Worm (Caenorhabditis elegans) whole organism, mixed stage, embryonic: Measurements from ENCODE around the gene R12B2.13.

Source experiments
- bed-3 ChIP-seq: fragments of 200-800 bp; sonication (Bioruptor generic); optimal IDR thresholded peaks from 3 replicates; lab custom pipeline; 2018; ENCODE audit warnings: mild to moderate bottlenecking, missing genetic modification characterization, moderate library complexity, missing compliant biosample characterization
- blmp-1 ChIP-seq: fragments of 150-350 bp; optimal IDR thresholded peaks from 2 replicates; lab custom pipeline; 2014; ENCODE audit warnings: missing biosample characterization, missing genetic modification characterization
- ceh-39 ChIP-seq: fragments of 150-350 bp; optimal IDR thresholded peaks from 2 replicates; lab custom pipeline; 2014; ENCODE audit warnings: missing biosample characterization, missing genetic modification characterization
- ceh-83 ChIP-seq: fragments of 200-800 bp; sonication (Bioruptor generic); optimal IDR thresholded peaks from 2 replicates; lab custom pipeline; 2018; ENCODE audit warnings: mild to moderate bottlenecking, missing genetic modification characterization, missing compliant biosample characterization
- ces-1 ChIP-seq: fragments of 150-350 bp; optimal IDR thresholded peaks from 2 replicates; lab custom pipeline; 2014; ENCODE audit warnings: missing biosample characterization, missing genetic modification reagents, missing genetic modification characterization
- cnd-1 ChIP-seq: fragments of 200-800 bp; sonication (Bioruptor generic); optimal IDR thresholded peaks from 2 replicates; lab custom pipeline; 2018; ENCODE audit warnings: mild to moderate bottlenecking, missing genetic modification characterization, missing compliant biosample characterization
- elt-1 ChIP-seq: sonication (generic microtip); optimal IDR thresholded peaks from 2 replicates; lab custom pipeline; 2017; ENCODE audit warnings: missing genetic modification characterization, mild to moderate bottlenecking, missing compliant biosample characterization, antibody characterized with exemption, moderate library complexity, borderline replicate concordance; ENCODE audit not compliant: insufficient read depth
- elt-3 ChIP-seq: fragments of 150-350 bp; optimal IDR thresholded peaks from 2 replicates; lab custom pipeline; 2014; ENCODE audit warnings: missing biosample characterization, missing genetic modification characterization
- flh-1 ChIP-seq: fragments of 200-800 bp; sonication (Bioruptor generic); optimal IDR thresholded peaks from 2 replicates; lab custom pipeline; 2018; ENCODE audit warnings: mild to moderate bottlenecking, missing genetic modification characterization, moderate library complexity, missing compliant biosample characterization
- ham-2 ChIP-seq: fragments of 200-800 bp; sonication (Bioruptor generic); optimal IDR thresholded peaks from 2 replicates; lab custom pipeline; 2018; ENCODE audit warnings: mild to moderate bottlenecking, missing genetic modification characterization, missing compliant biosample characterization
- hlh-1 ChIP-seq: fragments of 150-350 bp; optimal IDR thresholded peaks from 2 replicates; lab custom pipeline; 2014; ENCODE audit warnings: missing biosample characterization, missing genetic modification reagents, missing genetic modification characterization
- lin-13 ChIP-seq: fragments of 150-350 bp; optimal IDR thresholded peaks from 2 replicates; lab custom pipeline; 2014; ENCODE audit warnings: missing biosample characterization, missing genetic modification characterization
- lin-32 ChIP-seq: fragments of 200-800 bp; sonication (Bioruptor generic); optimal IDR thresholded peaks from 2 replicates; lab custom pipeline; 2018; ENCODE audit warnings: mild to moderate bottlenecking, missing genetic modification characterization, missing compliant biosample characterization
- lsy-2 ChIP-seq: fragments of 150-350 bp; optimal IDR thresholded peaks from 2 replicates; lab custom pipeline; 2014; ENCODE audit warnings: missing biosample characterization, missing genetic modification characterization
- mab-5 ChIP-seq: fragments of 150-350 bp; optimal IDR thresholded peaks from 2 replicates; lab custom pipeline; 2014; ENCODE audit warnings: missing biosample characterization, missing genetic modification characterization
- mep-1 ChIP-seq: fragments of 150-350 bp; optimal IDR thresholded peaks from 2 replicates; lab custom pipeline; 2017; ENCODE audit warnings: missing biosample characterization, missing genetic modification reagents, missing genetic modification characterization, inconsistent platforms
- mls-2 ChIP-seq: sonication (generic microtip); optimal IDR thresholded peaks from 2 replicates; lab custom pipeline; 2016; ENCODE audit warnings: mild to moderate bottlenecking, missing genetic modification characterization, moderate library complexity, missing compliant biosample characterization
- nhr-2 ChIP-seq: fragments of 150-350 bp; optimal IDR thresholded peaks from 2 replicates; lab custom pipeline; 2014; ENCODE audit warnings: missing biosample characterization, missing genetic modification characterization
- nhr-28 ChIP-seq: fragments of 150-350 bp; optimal IDR thresholded peaks from 2 replicates; lab custom pipeline; 2014; ENCODE audit warnings: missing biosample characterization, missing genetic modification characterization
- nhr-76 ChIP-seq: sonication (generic microtip); optimal IDR thresholded peaks from 2 replicates; lab custom pipeline; 2017; ENCODE audit warnings: missing biosample characterization, missing genetic modification characterization
- pha-4 ChIP-seq: fragments of 150-350 bp; optimal IDR thresholded peaks from 2 replicates; lab custom pipeline; 2018; ENCODE audit warnings: missing biosample characterization, missing genetic modification reagents, missing genetic modification characterization
- sem-2 ChIP-seq: fragments of 200-800 bp; sonication (Bioruptor generic); optimal IDR thresholded peaks from 2 replicates; lab custom pipeline; 2018; ENCODE audit warnings: mild to moderate bottlenecking, missing genetic modification characterization, missing compliant biosample characterization
- snpc-4 ChIP-seq: fragments of 150-350 bp; optimal IDR thresholded peaks from 2 replicates; lab custom pipeline; 2014; ENCODE audit warnings: missing biosample characterization, missing genetic modification characterization
- sptf-1 ChIP-seq: sonication (generic microtip); optimal IDR thresholded peaks from 2 replicates; lab custom pipeline; 2017; ENCODE audit warnings: mild to moderate bottlenecking, missing genetic modification characterization, moderate library complexity, missing compliant biosample characterization
- tbx-8 ChIP-seq: fragments of 200-800 bp; sonication (Bioruptor generic); optimal IDR thresholded peaks from 2 replicates; lab custom pipeline; 2018; ENCODE audit warnings: mild to moderate bottlenecking, missing genetic modification characterization, moderate library complexity, missing compliant biosample characterization
- unc-39 ChIP-seq: fragments of 150-350 bp; optimal IDR thresholded peaks from 2 replicates; lab custom pipeline; 2014; ENCODE audit warnings: missing biosample characterization, missing genetic modification characterization
- unc-62 ChIP-seq: fragments of 150-350 bp; optimal IDR thresholded peaks from 2 replicates; lab custom pipeline; 2014; ENCODE audit warnings: missing biosample characterization, missing genetic modification reagents, missing genetic modification characterization
- zip-8 ChIP-seq: fragments of 150-350 bp; optimal IDR thresholded peaks from 2 replicates; lab custom pipeline; 2014; ENCODE audit warnings: missing biosample characterization, missing genetic modification characterization
- ztf-11 ChIP-seq: fragments of 150-350 bp; optimal IDR thresholded peaks from 2 replicates; lab custom pipeline; 2014; ENCODE audit warnings: missing biosample characterization, missing genetic modification characterization

R12B2.13 gene

ce11 chrIII:5853240-5853639, 20.0 kb upstream of the R12B2.13 start, which contains the start of gene ddx-23:
Gene ddx-23 (minus strand): TSS chrIII:5853269.
- TF ChIP-seq ces-1 (GFP tag; lab: Kevin White, UChicago) (peak; percentile 57), elt-3 (tag; lab: Kevin White, UChicago) (no peak)

- TF ChIP-seq ham-2, result no peak
- peak; percentile 39 for TF ChIP-seq ces-1 (GFP tag; lab: Kevin White, UChicago)
Measured at ce11 chrIII:5846412-5846811, 13.1 kb upstream of the R12B2.13 start.

DNA sequence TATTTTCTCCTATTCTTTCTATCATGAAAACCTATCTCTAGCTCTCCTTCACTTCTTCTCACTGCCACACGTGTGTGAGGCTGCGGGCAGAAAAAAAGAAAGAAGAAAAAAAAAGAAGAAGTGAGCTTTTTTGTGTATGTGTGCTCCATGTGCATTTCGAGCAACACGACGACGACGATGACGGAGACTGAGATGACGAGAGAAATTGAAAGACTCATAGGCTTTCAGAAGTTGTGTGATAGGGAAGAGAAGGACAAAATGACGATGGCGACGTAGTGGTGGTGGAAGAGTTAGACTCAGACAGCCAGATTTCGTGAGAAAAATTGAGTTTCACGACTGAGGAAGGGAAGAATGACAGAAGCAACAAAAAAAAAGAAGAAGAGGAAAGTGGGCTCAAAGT, 12.2 kb upstream of the R12B2.13 start:
- TF ChIP-seq bed-3 (GFP tag; lab: Kevin White, UChicago) (no peak), ces-1 (GFP tag; lab: Kevin White, UChicago) (peak; percentile 85)

DNA sequence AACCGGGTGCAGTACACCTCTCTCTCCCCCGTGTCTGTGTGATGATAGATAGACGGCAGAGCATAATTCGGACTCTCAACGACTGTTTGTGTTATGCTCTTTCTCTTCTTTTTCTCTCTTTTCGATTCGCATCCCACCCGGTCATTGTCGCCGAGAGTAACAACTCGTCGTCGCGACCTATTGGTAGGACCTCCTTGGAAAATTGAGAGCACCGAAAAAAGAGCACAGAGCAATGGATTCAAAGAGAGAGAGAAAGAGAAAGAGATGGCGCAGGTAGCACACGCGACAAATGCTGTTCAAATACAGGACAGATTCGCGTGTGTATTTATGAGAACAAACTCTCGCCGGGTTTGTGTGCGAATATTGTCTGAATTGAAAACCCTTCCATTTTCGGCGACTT, 10.4 kb upstream of the R12B2.13 start:
- TF ChIP-seq nhr-28 (tag; lab: Kevin White, UChicago), result no peak
- TF ChIP-seq cnd-1 (tag; lab: Kevin White, UChicago), result no peak
- no peak for TF ChIP-seq unc-62 (GFP tag; lab: Kevin White, UChicago)
- TF ChIP-seq hlh-1 (tag; lab: Kevin White, UChicago), result no peak
- no peak for TF ChIP-seq zip-8
- TF ChIP-seq mab-5, result no peak
- TF ChIP-seq ztf-11, result no peak
- TF ChIP-seq nhr-76 (tag; lab: Kevin White, UChicago), result no peak
- TF ChIP-seq lin-13 (tag; lab: Kevin White, UChicago), result no peak
- TF ChIP-seq snpc-4 (tag; lab: Kevin White, UChicago), result no peak
- no peak for TF ChIP-seq ceh-83 (GFP tag; lab: Kevin White, UChicago)
- no peak for TF ChIP-seq blmp-1 (tag; lab: Kevin White, UChicago)
- TF ChIP-seq bed-3 (GFP tag; lab: Kevin White, UChicago), result no peak
- no peak for TF ChIP-seq mep-1 (tag; lab: Kevin White, UChicago)
- no peak for TF ChIP-seq elt-1 (tag; lab: Kevin White, UChicago)

ce11 chrIII:5842920-5843319, 9.6 kb upstream of the R12B2.13 start:
- no peak for TF ChIP-seq nhr-28 (tag; lab: Kevin White, UChicago)
- TF ChIP-seq pha-4 (tag; lab: Kevin White, UChicago), result no peak
- TF ChIP-seq hlh-1 (tag; lab: Kevin White, UChicago), result no peak
- no peak for TF ChIP-seq lin-32
- TF ChIP-seq cnd-1 (tag; lab: Kevin White, UChicago), result no peak
- no peak for TF ChIP-seq elt-3 (tag; lab: Kevin White, UChicago)
- TF ChIP-seq flh-1, result no peak
- no peak for TF ChIP-seq nhr-2 (tag; lab: Kevin White, UChicago)
- no peak for TF ChIP-seq tbx-8
- no peak for TF ChIP-seq ceh-39 (tag; lab: Kevin White, UChicago)
- TF ChIP-seq sem-2 (GFP tag; lab: Kevin White, UChicago), result no peak
- no peak for TF ChIP-seq sptf-1 (tag; lab: Kevin White, UChicago)
- no peak for TF ChIP-seq mab-5
- no peak for TF ChIP-seq lsy-2 (tag; lab: Kevin White, UChicago)
- no peak for TF ChIP-seq mls-2
- TF ChIP-seq, all 35 proteins: peak for 0

ce11 chrIII:5841676-5842075, 8.4 kb upstream of the R12B2.13 start:
- TF ChIP-seq tbx-8, result no peak
- no peak for TF ChIP-seq unc-39 (tag; lab: Kevin White, UChicago)
- TF ChIP-seq mls-2, result no peak
- TF ChIP-seq sem-2 (GFP tag; lab: Kevin White, UChicago), result no peak
- no peak for TF ChIP-seq ceh-83 (GFP tag; lab: Kevin White, UChicago)
- no peak for TF ChIP-seq ham-2
- no peak for TF ChIP-seq mab-5
- no peak for TF ChIP-seq ces-1 (GFP tag; lab: Kevin White, UChicago)
- no peak for TF ChIP-seq elt-1 (tag; lab: Kevin White, UChicago)
- TF ChIP-seq nhr-76 (tag; lab: Kevin White, UChicago), result no peak
- TF ChIP-seq snpc-4 (tag; lab: Kevin White, UChicago), result no peak
- TF ChIP-seq lin-13 (tag; lab: Kevin White, UChicago), result no peak
- no peak for TF ChIP-seq lin-32
- TF ChIP-seq, all 35 proteins: peak for 0
